Worm (Caenorhabditis elegans) whole organism, L3 larva: ENCODE data around the gene nud-1.

ENCODE experiments used
- aly-2 ChIP-seq: fragments of 150-350 bp; optimal IDR thresholded peaks from 2 replicates; lab custom pipeline; 2014; ENCODE audit warnings: missing biosample characterization, missing genetic modification characterization
- fkh-2 ChIP-seq: fragments of 150-350 bp; optimal IDR thresholded peaks from 2 replicates; lab custom pipeline; 2014; ENCODE audit warnings: missing biosample characterization, missing genetic modification reagents, missing genetic modification characterization

ce11 chrIII:13383159-13383558, 41.8 kb downstream of the nud-1 start:
- no peak for TF ChIP-seq fkh-2 (tag; lab: Kevin White, UChicago)
- no peak for TF ChIP-seq aly-2
